Fruit fly (Drosophila melanogaster): ENCODE results near the gene Hus1-like.
A peak's percentile ranks its signal among the peaks of the same experiment; 100 is the strongest.

The Hus1-like gene

DNA sequence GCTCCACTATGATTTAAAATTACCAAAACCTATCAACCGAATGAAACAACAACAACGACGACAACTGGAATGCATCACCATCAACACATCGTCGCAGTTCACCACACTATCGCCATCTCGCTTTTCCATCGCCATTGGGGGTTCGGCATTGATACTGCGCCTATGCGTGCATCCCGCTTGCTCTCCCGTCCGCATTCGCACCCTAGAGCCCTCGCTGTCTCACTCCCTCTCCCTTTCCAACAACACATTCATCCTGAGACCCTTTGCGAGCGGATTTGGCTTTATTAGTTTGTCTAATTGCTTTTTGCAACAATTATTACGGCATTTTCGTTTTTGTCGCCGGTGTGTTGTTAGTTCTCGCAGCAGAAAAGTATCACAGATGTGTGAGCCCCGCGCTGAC lies 23.4 kb upstream of the Hus1-like start (continued):
- TF ChIP-seq crc (GFP tag; optimal IDR thresholded peaks at IDR 0.05) (no peak), otp (GFP tag; IDR thresholded peaks at IDR 0.05) (0 out of 3 replicates have a peak, but pooled peaks have one; percentile 13), dpn (GFP tag; optimal IDR thresholded peaks at IDR 0.05) (no peak), CG3163 (GFP tag; optimal IDR thresholded peaks at IDR 0.05) (no peak), CG10321 (GFP tag; IDR thresholded peaks at IDR 0.05) (peak; percentile 99), pum (GFP tag; optimal IDR thresholded peaks at IDR 0.05) (no peak), CG11456 (GFP tag; IDR thresholded peaks at IDR 0.05) (no peak), dysf (GFP tag; IDR thresholded peaks at IDR 0.05) (no peak), gt (GFP tag; IDR thresholded peaks at IDR 0.05) (no peak), phol (tag; optimal IDR thresholded peaks at IDR 0.05) (peak; percentile 54), CG30403 (GFP tag; optimal IDR thresholded peaks at IDR 0.05) (no peak), CG11723 (GFP tag; optimal IDR thresholded peaks at IDR 0.05) (no peak), dan (GFP tag; IDR thresholded peaks at IDR 0.05) (no peak), CG17568 (GFP tag; optimal IDR thresholded peaks at IDR 0.05) (no peak), pan (optimal IDR thresholded peaks at IDR 0.05) (peak in 1 of 2 experiments; percentile 0), pan (GFP tag; optimal IDR thresholded peaks at IDR 0.05 in 1 of 2, IDR thresholded peaks at IDR 0.05 in 1 of 2) (no peak), ci (GFP tag; IDR thresholded peaks at IDR 0.05) (no peak), br (optimal IDR thresholded peaks at IDR 0.05) (no peak), ham (GFP tag; IDR thresholded peaks at IDR 0.05) (no peak), pros (GFP tag; optimal IDR thresholded peaks at IDR 0.05) (no peak), sc (optimal IDR thresholded peaks at IDR 0.05) (no peak), sc (GFP tag; optimal IDR thresholded peaks at IDR 0.05) (no peak), Hsf (GFP tag; optimal IDR thresholded peaks at IDR 0.05) (no peak), CG10366 (GFP tag; IDR thresholded peaks at IDR 0.05) (no peak), HLH3B (GFP tag; IDR thresholded peaks at IDR 0.05) (no peak), CG17361 (GFP tag; IDR thresholded peaks at IDR 0.05) (no peak), chn (GFP tag; optimal IDR thresholded peaks at IDR 0.05) (peak; percentile 42), CG12155 (GFP tag; optimal IDR thresholded peaks at IDR 0.05) (no peak), B-H2 (GFP tag; optimal IDR thresholded peaks at IDR 0.05) (no peak), Deaf1 (tag; optimal IDR thresholded peaks at IDR 0.05) (peak; percentile 69), bbx (GFP tag; IDR thresholded peaks at IDR 0.05; ENCODE audit: partially characterized antibody) (no peak; the same call in 1 of the 2 replicates), Side (GFP tag; optimal IDR thresholded peaks at IDR 0.05) (no peak), CG10147 (GFP tag; optimal IDR thresholded peaks at IDR 0.05) (no peak), CG3838 (GFP tag; optimal IDR thresholded peaks at IDR 0.05) (no peak), sd (tag; optimal IDR thresholded peaks at IDR 0.05) (peak; percentile 77), CG4328 (GFP tag; optimal IDR thresholded peaks at IDR 0.05) (no peak), D (optimal IDR thresholded peaks at IDR 0.05) (peak; percentile 90), D (GFP tag; optimal IDR thresholded peaks at IDR 0.05) (no peak), Bteb2 (GFP tag; optimal IDR thresholded peaks at IDR 0.05) (no peak), CG4854 (GFP tag; optimal IDR thresholded peaks at IDR 0.05) (no peak), ase (GFP tag; IDR thresholded peaks at IDR 0.05) (no peak), CG30431 (GFP tag; optimal IDR thresholded peaks at IDR 0.05) (no peak), CG8765 (GFP tag; IDR thresholded peaks at IDR 0.05) (no peak), sug (tag; optimal IDR thresholded peaks at IDR 0.05) (peak; percentile 86), gem (tag; optimal IDR thresholded peaks at IDR 0.05) (no peak), caup (GFP tag; optimal IDR thresholded peaks at IDR 0.05; ENCODE audit: severe bottlenecking) (no peak), E2f1 (GFP tag; IDR thresholded peaks at IDR 0.05) (no peak), gfzf (GFP tag; optimal IDR thresholded peaks at IDR 0.05) (no peak), sim (GFP tag; IDR thresholded peaks at IDR 0.05) (no peak), mirr (GFP tag; optimal IDR thresholded peaks at IDR 0.05) (no peak), CG34376 (GFP tag; optimal IDR thresholded peaks at IDR 0.05) (no peak), GATAe (GFP tag; conservative IDR thresholded peaks at IDR 0.05) (no peak), HmgZ (tag; optimal IDR thresholded peaks at IDR 0.05) (no peak), peb (GFP tag; IDR thresholded peaks at IDR 0.05) (no peak)
